Fruit fly (Drosophila melanogaster) whole organism, adult: Measurements from ENCODE around the gene CG32037.

ENCODE experiments used
- CG11617 ChIP-seq: fragments of 200-800 bp; sonication (Bioruptor generic); optimal IDR thresholded peaks from 2 replicates; lab custom pipeline; 2017; ENCODE audit warnings: mild to moderate bottlenecking, missing biosample characterization, missing genetic modification reagents, missing genetic modification characterization
- CG12768 ChIP-seq: fragments of 200-800 bp; sonication (Bioruptor generic); optimal IDR thresholded peaks from 2 replicates; lab custom pipeline; 2017; ENCODE audit warnings: missing biosample characterization, missing genetic modification characterization, mild to moderate bottlenecking, moderate library complexity, missing genetic modification reagents
- CG14711 ChIP-seq: fragments of 200-800 bp; sonication (Bioruptor generic); optimal IDR thresholded peaks from 2 replicates; lab custom pipeline; 2018; ENCODE audit warnings: missing biosample characterization, mild to moderate bottlenecking, missing genetic modification characterization, moderate library complexity
- CG1620 ChIP-seq: fragments of 200-800 bp; sonication (Bioruptor generic); optimal IDR thresholded peaks from 2 replicates; lab custom pipeline; 2016; ENCODE audit warnings: missing biosample characterization, missing genetic modification characterization
- CG33017 ChIP-seq: fragments of 200-800 bp; sonication (Bioruptor generic); optimal IDR thresholded peaks from 2 replicates; lab custom pipeline; 2018; ENCODE audit warnings: missing biosample characterization, mild to moderate bottlenecking, missing genetic modification characterization, moderate library complexity
- CG5204 ChIP-seq: fragments of 200-800 bp; sonication (Bioruptor generic); optimal IDR thresholded peaks from 2 replicates; lab custom pipeline; 2016; ENCODE audit warnings: missing biosample characterization, missing genetic modification characterization
- CG7045 ChIP-seq: fragments of 200-800 bp; sonication (Bioruptor generic); optimal IDR thresholded peaks from 2 replicates; lab custom pipeline; 2017; ENCODE audit warnings: missing biosample characterization, mild to moderate bottlenecking, missing genetic modification characterization
- CG7101 ChIP-seq: fragments of 200-800 bp; sonication (Bioruptor generic); optimal IDR thresholded peaks from 2 replicates; lab custom pipeline; 2018; ENCODE audit warnings: missing biosample characterization, mild to moderate bottlenecking, missing genetic modification characterization, moderate library complexity
- Clk ChIP-seq: fragments of 200-800 bp; sonication (Bioruptor generic); optimal IDR thresholded peaks from 2 replicates; lab custom pipeline; 2017; ENCODE audit warnings: missing biosample characterization, missing genetic modification characterization
- Crg-1 ChIP-seq: fragments of 200-800 bp; sonication (Bioruptor generic); optimal IDR thresholded peaks from 2 replicates; lab custom pipeline; 2016; ENCODE audit warnings: missing biosample characterization, missing genetic modification characterization
- Hr96 ChIP-seq: fragments of 200-800 bp; sonication (Bioruptor generic); optimal IDR thresholded peaks from 2 replicates; lab custom pipeline; 2016; ENCODE audit warnings: missing biosample characterization, missing genetic modification characterization
- Mnt ChIP-seq: fragments of 200-800 bp; sonication (Bioruptor generic); optimal IDR thresholded peaks from 2 replicates; lab custom pipeline; 2016; ENCODE audit warnings: missing biosample characterization, mild to moderate bottlenecking, missing genetic modification characterization
- bab1 ChIP-seq: fragments of 200-800 bp; sonication (Bioruptor generic); optimal IDR thresholded peaks from 3 replicates; lab custom pipeline; 2019; ENCODE audit warnings: missing biosample characterization, mild to moderate bottlenecking, missing genetic modification characterization, moderate library complexity
- cic ChIP-seq: fragments of 200-800 bp; sonication (Bioruptor generic); optimal IDR thresholded peaks from 2 replicates; lab custom pipeline; 2017; ENCODE audit warnings: missing biosample characterization, mild to moderate bottlenecking, missing genetic modification characterization, moderate library complexity
- cnc ChIP-seq, 2 experiments: fragments of >200 bp; optimal IDR thresholded peaks; 2 replicates each; lab custom pipeline; 2017
- kay ChIP-seq: fragments of 200-800 bp; sonication (Bioruptor generic); peaks from one replicate; lab custom pipeline; 2016; ENCODE audit warnings: missing biosample characterization, missing genetic modification characterization, borderline replicate concordance
- ovo ChIP-seq: fragments of 200-800 bp; sonication (Bioruptor generic); optimal IDR thresholded peaks from 2 replicates; lab custom pipeline; 2016; ENCODE audit warnings: missing biosample characterization, missing genetic modification characterization
- pad ChIP-seq: fragments of 200-800 bp; sonication (Bioruptor generic); optimal IDR thresholded peaks from 3 replicates; lab custom pipeline; 2017; ENCODE audit warnings: missing biosample characterization, missing genetic modification characterization, mild to moderate bottlenecking, moderate library complexity, missing genetic modification reagents
- tj ChIP-seq: fragments of 200-800 bp; sonication (Bioruptor generic); optimal IDR thresholded peaks from 3 replicates; lab custom pipeline; 2017; ENCODE audit warnings: missing biosample characterization, mild to moderate bottlenecking, missing genetic modification characterization, moderate library complexity
- toe ChIP-seq: fragments of 200-800 bp; sonication (Bioruptor generic); optimal IDR thresholded peaks from 2 replicates; lab custom pipeline; 2016; ENCODE audit warnings: missing biosample characterization, missing genetic modification characterization

Gene CG32037

dm6 chr3L:9462794-9463193, 29.2 kb downstream of the CG32037 start:
- no peak for TF ChIP-seq Mnt (GFP tag; lab: Kevin White, UChicago)
- TF ChIP-seq cic (GFP tag; lab: Kevin White, UChicago) = no peak
- TF ChIP-seq toe = no peak
- no peak for TF ChIP-seq cnc (optimal IDR thresholded peaks at IDR 0.05; lab: Kevin White, UChicago)
- no peak for TF ChIP-seq tj
- no peak for TF ChIP-seq Crg-1 (GFP tag; lab: Kevin White, UChicago)
- no peak for TF ChIP-seq Clk (GFP tag; lab: Kevin White, UChicago)
- no peak for TF ChIP-seq CG5204 (GFP tag; lab: Kevin White, UChicago)
- TF ChIP-seq ovo (GFP tag; lab: Kevin White, UChicago) = no peak
- TF ChIP-seq Hr96 = no peak
- TF ChIP-seq CG7045 (GFP tag; lab: Kevin White, UChicago) = no peak

DNA sequence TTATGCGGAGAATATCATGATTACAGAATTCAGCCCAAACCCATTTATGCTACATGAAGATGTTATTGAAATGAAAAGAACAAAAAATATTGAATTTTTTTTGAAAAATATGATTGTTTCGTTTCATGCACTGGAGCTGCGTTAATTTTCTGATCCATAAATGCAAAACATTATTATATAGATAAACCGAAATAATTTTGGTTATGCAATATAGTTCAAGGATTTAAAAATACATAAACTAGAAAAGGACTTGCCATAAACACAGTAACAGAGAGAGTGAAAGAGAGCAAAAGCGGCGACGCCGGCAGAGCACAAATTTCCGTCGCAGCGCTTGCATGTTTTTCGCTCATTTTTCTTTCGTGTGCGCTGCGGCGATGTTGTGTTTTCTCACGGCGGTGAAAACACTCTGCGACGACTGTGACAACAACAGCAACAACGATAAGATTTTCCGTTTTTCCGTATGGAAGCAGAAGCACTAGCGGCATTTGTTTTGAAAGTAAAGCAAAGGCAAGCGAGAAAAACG, 29.7 kb downstream of the CG32037 start:
- TF ChIP-seq Crg-1 (GFP tag; lab: Kevin White, UChicago) = peak; percentile 10
- peak; percentile 81 for TF ChIP-seq kay (GFP tag; lab: Kevin White, UChicago)
- TF ChIP-seq CG11617 (GFP tag; lab: Kevin White, UChicago) = peak; percentile 90
- TF ChIP-seq CG7101 (tag; lab: Kevin White, UChicago) = peak; percentile 91
- TF ChIP-seq cnc (optimal IDR thresholded peaks at IDR 0.05; lab: Kevin White, UChicago) = no peak
- peak; percentile 56 for TF ChIP-seq pad (GFP tag; lab: Kevin White, UChicago)
- peak; percentile 92 for TF ChIP-seq CG7045 (GFP tag; lab: Kevin White, UChicago)
- peak; percentile 32 for TF ChIP-seq Clk (GFP tag; lab: Kevin White, UChicago)
- peak; percentile 79 for TF ChIP-seq CG5204 (GFP tag; lab: Kevin White, UChicago)
- TF ChIP-seq Hr96 = peak; percentile 72
- no peak for TF ChIP-seq ovo (GFP tag; lab: Kevin White, UChicago)
- TF ChIP-seq Mnt (GFP tag; lab: Kevin White, UChicago) = peak; percentile 54
- peak; percentile 90 for TF ChIP-seq CG12768 (GFP tag; lab: Kevin White, UChicago)
- TF ChIP-seq cic (GFP tag; lab: Kevin White, UChicago) = peak; percentile 52
- peak; percentile 47 for TF ChIP-seq tj
- peak; percentile 94 for TF ChIP-seq CG33017
- TF ChIP-seq bab1 (GFP tag; lab: Kevin White, UChicago) = peak; percentile 89
- peak; percentile 82 for TF ChIP-seq CG14711 (tag; lab: Kevin White, UChicago)
- TF ChIP-seq CG1620 = peak; percentile 14
- TF ChIP-seq toe = peak; percentile 70

dm6 chr3L:9461670-9462246, 30.3 kb downstream of the CG32037 start:
- TF ChIP-seq Hr96 = no peak
- TF ChIP-seq CG14711 (tag; lab: Kevin White, UChicago) = peak; percentile 78

- TF ChIP-seq Clk (GFP tag; lab: Kevin White, UChicago) = no peak
- TF ChIP-seq Mnt (GFP tag; lab: Kevin White, UChicago) = peak; percentile 77
- TF ChIP-seq CG7101 (tag; lab: Kevin White, UChicago) = peak; percentile 67
- peak; percentile 69 for TF ChIP-seq CG12768 (GFP tag; lab: Kevin White, UChicago)
- peak; percentile 67 for TF ChIP-seq CG1620
- TF ChIP-seq cnc (optimal IDR thresholded peaks at IDR 0.05; lab: Kevin White, UChicago) = no peak
- TF ChIP-seq tj = peak; percentile 48
- peak; percentile 55 for TF ChIP-seq cic (GFP tag; lab: Kevin White, UChicago)
- peak; percentile 87 for TF ChIP-seq toe
- peak; percentile 72 for TF ChIP-seq CG14711 (tag; lab: Kevin White, UChicago)
- TF ChIP-seq bab1 (GFP tag; lab: Kevin White, UChicago) = peak; percentile 78
- TF ChIP-seq pad (GFP tag; lab: Kevin White, UChicago) = peak; percentile 96
- TF ChIP-seq CG7045 (GFP tag; lab: Kevin White, UChicago) = peak; percentile 53
- TF ChIP-seq Crg-1 (GFP tag; lab: Kevin White, UChicago) = peak; percentile 34
- peak; percentile 72 for TF ChIP-seq CG11617 (GFP tag; lab: Kevin White, UChicago)
- peak; percentile 62 for TF ChIP-seq CG5204 (GFP tag; lab: Kevin White, UChicago)
- TF ChIP-seq kay (GFP tag; lab: Kevin White, UChicago) = no peak
- peak; percentile 70 for TF ChIP-seq CG33017
- TF ChIP-seq Hr96 = peak; percentile 71
- no peak for TF ChIP-seq ovo (GFP tag; lab: Kevin White, UChicago)
Observed at dm6 chr3L:9460775-9461491, 31.1 kb downstream of the CG32037 start, which contains the start of the genes CG3434 and CG44838. Gene CG3434, minus strand, starts transcription at chr3L:9460799. Gene CG44838, plus strand, starts transcription at chr3L:9461050.

dm6 chr3L:9457619-9458092, 34.4 kb downstream of the CG32037 start, which contains the start of gene CG3437:
Gene CG3437, minus strand, starts transcription at chr3L:9457669.
- TF ChIP-seq tj (peak; percentile 93), Clk (GFP tag; lab: Kevin White, UChicago) (peak; percentile 99), Mnt (GFP tag; lab: Kevin White, UChicago) (peak; percentile 97), CG14711 (tag; lab: Kevin White, UChicago) (peak; percentile 99), Crg-1 (GFP tag; lab: Kevin White, UChicago) (peak; percentile 99), kay (GFP tag; lab: Kevin White, UChicago) (no peak), CG7101 (tag; lab: Kevin White, UChicago) (peak; percentile 99), CG12768 (GFP tag; lab: Kevin White, UChicago) (peak; percentile 100), cic (GFP tag; lab: Kevin White, UChicago) (peak; percentile 92), pad (GFP tag; lab: Kevin White, UChicago) (peak; percentile 95), ovo (GFP tag; lab: Kevin White, UChicago) (peak; percentile 97), Hr96 (peak; percentile 99), cnc (optimal IDR thresholded peaks at IDR 0.05; lab: Kevin White, UChicago) (no peak), CG7045 (GFP tag; lab: Kevin White, UChicago) (peak; percentile 99), CG33017 (peak; percentile 98), CG5204 (GFP tag; lab: Kevin White, UChicago) (peak; percentile 99), CG11617 (GFP tag; lab: Kevin White, UChicago) (peak; percentile 99), toe (peak; percentile 99), bab1 (GFP tag; lab: Kevin White, UChicago) (peak; percentile 99), CG1620 (peak; percentile 99)
